Worm (Caenorhabditis elegans): Measurements from ENCODE around the gene ceh-62.

- no peak for TF ChIP-seq unc-62 (GFP tag; optimal IDR thresholded peaks at IDR 0.05)
- TF ChIP-seq nhr-12 (tag; optimal IDR thresholded peaks at IDR 0.05) = no peak
- no peak for TF ChIP-seq lin-13 (tag; optimal IDR thresholded peaks at IDR 0.05)
- TF ChIP-seq lsy-2 (tag; optimal IDR thresholded peaks at IDR 0.05) = no peak
- no peak for TF ChIP-seq ztf-11 (tag; optimal IDR thresholded peaks at IDR 0.05)
- no peak for TF ChIP-seq pha-4 (tag; optimal IDR thresholded peaks at IDR 0.05)
- TF ChIP-seq nhr-28 (tag; optimal IDR thresholded peaks at IDR 0.05) = no peak
- TF ChIP-seq ces-1 (GFP tag; optimal IDR thresholded peaks at IDR 0.05) = no peak
These were observed 37.6 kb upstream of the ceh-62 start for ce11 chrII:10767977-10768376.

Data from whole organism, mixed stage, embryonic.